Fruit fly (Drosophila melanogaster) whole organism, embryonic: ENCODE results near the gene Amacr.
A peak's percentile ranks its signal among the peaks of the same experiment; 100 is the strongest.

Source experiments
- Abd-B ChIP-seq: fragments of 200-800 bp; sonication (Bioruptor generic); optimal IDR thresholded peaks from 2 replicates; lab custom pipeline; 2018; ENCODE audit warnings: missing biosample characterization, mild to moderate bottlenecking, missing genetic modification characterization, moderate library complexity
- Awh ChIP-seq: fragments of 200-800 bp; sonication (Bioruptor generic); IDR thresholded peaks from 2 replicates; pipeline ENCODE4, ENCODE4 v1.3.6; 2022; ENCODE audit warnings: missing biosample characterization, missing genetic modification characterization
- Bgb ChIP-seq: fragments of 200-800 bp; sonication (Bioruptor generic); IDR thresholded peaks from 2 replicates; pipeline ENCODE4 v1.3.6; 2022; ENCODE audit warnings: missing biosample characterization, missing genetic modification characterization; ENCODE audit not compliant: partially characterized antibody
- CG10366 ChIP-seq: fragments of 200-800 bp; sonication (Bioruptor generic); IDR thresholded peaks from 2 replicates; pipeline ENCODE4 v1.3.6; 2022; ENCODE audit warnings: missing biosample characterization, missing genetic modification characterization
- CG10543 ChIP-seq: fragments of 200-800 bp; sonication (Bioruptor generic); optimal IDR thresholded peaks from 3 replicates; lab custom pipeline; 2017; ENCODE audit warnings: missing biosample characterization, mild to moderate bottlenecking, missing genetic modification characterization, moderate library complexity
- CG10565 ChIP-seq: fragments of 200-800 bp; sonication (Bioruptor generic); optimal IDR thresholded peaks from 3 replicates; lab custom pipeline; 2016; ENCODE audit warnings: missing biosample characterization, mild to moderate bottlenecking, missing genetic modification characterization
- CG10979 ChIP-seq: fragments of 200-800 bp; sonication (Bioruptor generic); optimal IDR thresholded peaks from 2 replicates; lab custom pipeline; 2018; ENCODE audit warnings: missing biosample characterization, mild to moderate bottlenecking, missing genetic modification characterization, moderate library complexity
- CG12299 ChIP-seq: fragments of 200-800 bp; sonication (Bioruptor generic); optimal IDR thresholded peaks from 2 replicates; lab custom pipeline; 2018; ENCODE audit warnings: missing biosample characterization, mild to moderate bottlenecking, missing genetic modification characterization
- CG12391 ChIP-seq: fragments of 200-800 bp; sonication (Bioruptor generic); optimal IDR thresholded peaks from 3 replicates; lab custom pipeline; 2018; ENCODE audit warnings: missing biosample characterization, mild to moderate bottlenecking, missing genetic modification characterization, moderate library complexity
- CG13624 ChIP-seq: fragments of 200-800 bp; sonication (Bioruptor generic); optimal IDR thresholded peaks from 2 replicates; lab custom pipeline; 2016; ENCODE audit warnings: missing biosample characterization, missing genetic modification characterization
- CG14014 ChIP-seq: fragments of 200-800 bp; sonication (Bioruptor generic); IDR thresholded peaks from 2 replicates; pipeline ENCODE4 v1.3.6; 2022; ENCODE audit warnings: missing biosample characterization, missing genetic modification characterization
- CG1647 ChIP-seq: fragments of 200-800 bp; sonication (Bioruptor generic); optimal IDR thresholded peaks from 3 replicates; lab custom pipeline; 2016; ENCODE audit warnings: missing biosample characterization, missing genetic modification characterization
- CG17912 ChIP-seq: fragments of 200-800 bp; sonication (Bioruptor generic); optimal IDR thresholded peaks from 2 replicates; lab custom pipeline; 2018; ENCODE audit warnings: missing biosample characterization, mild to moderate bottlenecking, missing genetic modification characterization
- CG2678 ChIP-seq: fragments of 200-800 bp; sonication (Bioruptor generic); optimal IDR thresholded peaks from 3 replicates; lab custom pipeline; 2019; ENCODE audit warnings: missing biosample characterization, mild to moderate bottlenecking, missing genetic modification characterization, moderate library complexity
- CG30403 ChIP-seq: fragments of 200-800 bp; sonication (Bioruptor generic); optimal IDR thresholded peaks from 3 replicates; lab custom pipeline; 2016; ENCODE audit warnings: missing biosample characterization, missing genetic modification characterization
- CG31224 ChIP-seq: fragments of 200-800 bp; sonication (Bioruptor generic); IDR thresholded peaks from 2 replicates; pipeline ENCODE4 v1.3.6; 2022; ENCODE audit warnings: missing biosample characterization, missing genetic modification characterization
- CG3407 ChIP-seq: fragments of 200-800 bp; sonication (Bioruptor generic); optimal IDR thresholded peaks from 2 replicates; lab custom pipeline; 2018; ENCODE audit warnings: missing biosample characterization, mild to moderate bottlenecking, missing genetic modification characterization
- CG3726 ChIP-seq: fragments of 200-800 bp; sonication (Bioruptor generic); IDR thresholded peaks from 3 replicates; pipeline ENCODE4, ENCODE4 v1.3.6; 2022; ENCODE audit warnings: missing biosample characterization, missing genetic modification characterization
- CG4328 ChIP-seq: fragments of 200-800 bp; sonication (Bioruptor generic); optimal IDR thresholded peaks from 3 replicates; lab custom pipeline; 2017; ENCODE audit warnings: missing biosample characterization, missing genetic modification reagents, missing genetic modification characterization
- CG6689 ChIP-seq: fragments of 200-800 bp; sonication (Bioruptor generic); IDR thresholded peaks from 2 replicates; pipeline ENCODE4 v1.3.6; 2022; ENCODE audit warnings: missing biosample characterization, missing genetic modification characterization
- CG7786 ChIP-seq: fragments of 200-800 bp; sonication (Bioruptor generic); optimal IDR thresholded peaks from 2 replicates; lab custom pipeline; 2016; ENCODE audit warnings: missing biosample characterization, missing genetic modification characterization
- CG8388 ChIP-seq: fragments of 200-800 bp; sonication (Bioruptor generic); optimal IDR thresholded peaks from 2 replicates; lab custom pipeline; 2019; ENCODE audit warnings: missing biosample characterization, mild to moderate bottlenecking, missing genetic modification characterization, moderate library complexity
- CG9609 ChIP-seq: fragments of 200-800 bp; sonication (Bioruptor generic); optimal IDR thresholded peaks from 3 replicates; lab custom pipeline; 2016; ENCODE audit warnings: missing biosample characterization, missing genetic modification characterization
- D19B ChIP-seq: fragments of 200-800 bp; sonication (Bioruptor generic); optimal IDR thresholded peaks from 2 replicates; lab custom pipeline; 2017; ENCODE audit warnings: missing biosample characterization, mild to moderate bottlenecking, missing genetic modification characterization
- Dbx ChIP-seq: fragments of 200-800 bp; sonication (Bioruptor generic); IDR thresholded peaks from 3 replicates; pipeline ENCODE4 v1.3.6; 2022; ENCODE audit warnings: missing biosample characterization, missing genetic modification characterization
- Ets65A ChIP-seq: fragments of 200-800 bp; sonication (Bioruptor generic); peaks from one replicate; lab custom pipeline; 2016; ENCODE audit warnings: missing biosample characterization, missing genetic modification characterization
- Ets97D ChIP-seq: fragments of 200-800 bp; sonication (Bioruptor generic); optimal IDR thresholded peaks from 3 replicates; lab custom pipeline; 2016; ENCODE audit warnings: missing biosample characterization, missing genetic modification characterization
- Gsc ChIP-seq: fragments of 200-800 bp; sonication (Bioruptor generic); IDR thresholded peaks from 2 replicates; pipeline ENCODE4 v1.3.6; 2022; ENCODE audit warnings: missing biosample characterization, missing genetic modification characterization
- HmgZ ChIP-seq: fragments of 200-800 bp; sonication (Bioruptor generic); optimal IDR thresholded peaks from 2 replicates; lab custom pipeline; 2018; ENCODE audit warnings: missing biosample characterization, mild to moderate bottlenecking, missing genetic modification characterization
- Mrtf ChIP-seq: fragments of 200-800 bp; sonication (Bioruptor generic); IDR thresholded peaks from 3 replicates; pipeline ENCODE4 v1.3.6; 2022; ENCODE audit warnings: missing biosample characterization, missing genetic modification characterization
- Neu2 ChIP-seq: fragments of 200-800 bp; sonication (Bioruptor generic); optimal IDR thresholded peaks from 3 replicates; lab custom pipeline; 2016; ENCODE audit warnings: missing biosample characterization, missing genetic modification characterization, borderline replicate concordance
- Sox100B ChIP-seq: fragments of 200-800 bp; sonication (Bioruptor generic); optimal IDR thresholded peaks from 3 replicates; lab custom pipeline; 2018; ENCODE audit warnings: missing biosample characterization, mild to moderate bottlenecking, missing genetic modification characterization
- ab ChIP-seq: fragments of 200-800 bp; sonication (Bioruptor generic); optimal IDR thresholded peaks from 2 replicates; lab custom pipeline; 2016; ENCODE audit warnings: missing biosample characterization, missing genetic modification characterization
- abd-A ChIP-seq: fragments of 200-800 bp; sonication (Bioruptor generic); optimal IDR thresholded peaks from 3 replicates; lab custom pipeline; 2019; ENCODE audit warnings: missing biosample characterization, mild to moderate bottlenecking, missing genetic modification characterization, moderate library complexity
- bab2 ChIP-seq: fragments of 200-800 bp; sonication (Bioruptor generic); optimal IDR thresholded peaks from 2 replicates; lab custom pipeline; 2016; ENCODE audit warnings: missing biosample characterization, missing genetic modification characterization
- bbx ChIP-seq: fragments of 200-800 bp; sonication (Bioruptor generic); IDR thresholded peaks from 2 replicates; pipeline ENCODE4 v1.3.6; 2022; ENCODE audit warnings: missing biosample characterization, missing genetic modification characterization; ENCODE audit not compliant: partially characterized antibody
- br ChIP-seq: fragments of >200 bp; optimal IDR thresholded peaks from 2 replicates; lab custom pipeline; 2017
- bsh ChIP-seq, 2 experiments: fragments of 200-800 bp; sonication (Bioruptor generic); optimal IDR thresholded peaks; 2 replicates each; lab custom pipeline; 2017 to 2018; ENCODE audit warnings: mild to moderate bottlenecking in 2 of 2, missing biosample characterization in 2 of 2, missing genetic modification characterization in 2 of 2, moderate library complexity in 1 of 2
- chn ChIP-seq: fragments of 200-800 bp; sonication (Bioruptor generic); optimal IDR thresholded peaks from 2 replicates; lab custom pipeline; 2016; ENCODE audit warnings: missing biosample characterization, missing genetic modification characterization
- croc ChIP-seq: fragments of 200-800 bp; sonication (Bioruptor generic); conservative IDR thresholded peaks from 3 replicates; pipeline ENCODE4 v1.3.6; 2022; ENCODE audit warnings: missing biosample characterization, missing genetic modification characterization
- danr ChIP-seq: fragments of 200-800 bp; sonication (Bioruptor generic); IDR thresholded peaks from 2 replicates; pipeline ENCODE4 v1.3.6; 2022; ENCODE audit warnings: missing biosample characterization, missing genetic modification characterization
- exex ChIP-seq: fragments of 200-800 bp; sonication (Bioruptor generic); optimal IDR thresholded peaks from 4 replicates; lab custom pipeline; 2018; ENCODE audit warnings: missing biosample characterization, mild to moderate bottlenecking, missing genetic modification characterization, moderate library complexity
- gcm ChIP-seq: fragments of 200-800 bp; sonication (Bioruptor generic); optimal IDR thresholded peaks from 2 replicates; lab custom pipeline; 2019; ENCODE audit warnings: missing biosample characterization, mild to moderate bottlenecking, missing genetic modification characterization, moderate library complexity
- h ChIP-seq: fragments of >200 bp; optimal IDR thresholded peaks from 2 replicates; lab custom pipeline; 2017
- ham ChIP-seq: fragments of 200-800 bp; sonication (Bioruptor generic); IDR thresholded peaks from 2 replicates; pipeline ENCODE4 v1.3.6; 2022; ENCODE audit warnings: missing biosample characterization, missing genetic modification characterization
- pan ChIP-seq, 4 experiments: fragments of >200 bp in 3 of 4; fragments of 200-800 bp in 1 of 4; sonication (Bioruptor generic) in 1 of 4; optimal IDR thresholded peaks in 3 of 4; IDR thresholded peaks in 1 of 4; 2 replicates each; pipeline versions ENCODE4 v1.3.6 to Lab custom; 2017 to 2022; ENCODE audit warnings: missing biosample characterization in 2 of 4, missing genetic modification characterization in 2 of 4, mixed read lengths in 1 of 4
- pnt ChIP-seq: fragments of 200-800 bp; sonication (Bioruptor generic); optimal IDR thresholded peaks from 3 replicates; lab custom pipeline; 2016; ENCODE audit warnings: missing biosample characterization, missing genetic modification characterization
- rib ChIP-seq: fragments of 200-800 bp; sonication (Bioruptor generic); IDR thresholded peaks from 2 replicates; pipeline ENCODE4 v1.3.6; 2022; ENCODE audit warnings: missing biosample characterization, missing genetic modification characterization
- sqz ChIP-seq: fragments of 200-800 bp; sonication (Bioruptor generic); optimal IDR thresholded peaks from 3 replicates; lab custom pipeline; 2018; ENCODE audit warnings: missing biosample characterization, mild to moderate bottlenecking, missing genetic modification characterization
- usp ChIP-seq: fragments of >200 bp; optimal IDR thresholded peaks from 2 replicates; lab custom pipeline; 2017; ENCODE audit warnings: missing biosample characterization, missing genetic modification characterization
- yki ChIP-seq: fragments of >200 bp; optimal IDR thresholded peaks from 3 replicates; lab custom pipeline; 2018

Gene Amacr

dm6 chr2L:20787271-20787791, 35.2 kb upstream of the Amacr start, which contains the start of gene Pomp (continued):
- TF ChIP-seq CG12391 (tag; lab: Kevin White, UChicago) = peak; percentile 88
- peak; percentile 73 for TF ChIP-seq Sox100B (GFP tag; lab: Kevin White, UChicago)
- peak; percentile 98 for TF ChIP-seq D19B
- TF ChIP-seq Mrtf = peak; percentile 69; the same call in 2 of the 3 replicates
- peak; percentile 85 for TF ChIP-seq Abd-B (GFP tag; lab: Kevin White, UChicago)
- TF ChIP-seq yki (lab: Kevin White, UChicago) = no peak
- peak; percentile 86 for TF ChIP-seq CG30403 (GFP tag; lab: Kevin White, UChicago)
- TF ChIP-seq CG3726 (GFP tag; lab: Robert Waterston, UW) = peak; percentile 78
- peak; percentile 59; the same call in 2 of the 3 replicates for TF ChIP-seq croc
- TF ChIP-seq bbx (GFP tag; lab: Robert Waterston, UW) = peak; percentile 78
- peak; percentile 66 for TF ChIP-seq CG3407 (GFP tag; lab: Kevin White, UChicago)
- TF ChIP-seq abd-A (tag; lab: Kevin White, UChicago) = no peak
- TF ChIP-seq CG10979 = peak; percentile 84
- peak; percentile 83 for TF ChIP-seq CG10366 (GFP tag; lab: Robert Waterston, UW)
- TF ChIP-seq Awh (GFP tag; lab: Robert Waterston, UW) = peak; percentile 79
- TF ChIP-seq pan (optimal IDR thresholded peaks at IDR 0.05; lab: Kevin White, UChicago) = peak in 1 of 2 experiments; percentile 5
- peak in 1 of 2 experiments; percentile 91 for TF ChIP-seq pan (GFP tag; optimal IDR thresholded peaks at IDR 0.05 in 1 of 2, IDR thresholded peaks at IDR 0.05 in 1 of 2)
- TF ChIP-seq CG1647 (GFP tag; lab: Kevin White, UChicago) = peak; percentile 67
- peak; percentile 51 for TF ChIP-seq CG9609 (GFP tag; lab: Kevin White, UChicago)
- TF ChIP-seq Neu2 (GFP tag; lab: Kevin White, UChicago) = peak; percentile 2
- peak; percentile 41 for TF ChIP-seq ab (GFP tag; lab: Kevin White, UChicago)
- TF ChIP-seq CG31224 = peak; percentile 79
- TF ChIP-seq CG2678 = peak; percentile 90
- TF ChIP-seq CG7786 (GFP tag; lab: Kevin White, UChicago) = peak; percentile 57
- no peak for TF ChIP-seq br
- TF ChIP-seq Dbx = peak; percentile 81; the same call in 2 of the 3 replicates
- TF ChIP-seq danr (GFP tag; lab: Robert Waterston, UW) = peak; percentile 77; the same call in 1 of the 2 replicates
- TF ChIP-seq CG4328 (GFP tag; lab: Kevin White, UChicago) = peak; percentile 6
- TF ChIP-seq chn = peak; percentile 70
- TF ChIP-seq bsh (GFP tag; optimal IDR thresholded peaks at IDR 0.05; lab: Kevin White, UChicago) = peak in 1 of 2 experiments; percentile 81
- peak; percentile 86 for TF ChIP-seq CG14014
- no peak for TF ChIP-seq CG12299 (tag; lab: Kevin White, UChicago)
- peak; percentile 90 for TF ChIP-seq HmgZ (tag; lab: Kevin White, UChicago)
- peak; percentile 64 for TF ChIP-seq bab2 (GFP tag; lab: Kevin White, UChicago)
- TF ChIP-seq Gsc (GFP tag; lab: Robert Waterston, UW) = peak; percentile 69
- TF ChIP-seq sqz = peak; percentile 37
- peak; percentile 60 for TF ChIP-seq exex (tag; lab: Kevin White, UChicago)
- no peak for TF ChIP-seq ham
- no peak for TF ChIP-seq h (lab: Kevin White, UChicago)
- peak; percentile 56 for TF ChIP-seq pnt (GFP tag; lab: Kevin White, UChicago)
- TF ChIP-seq Bgb (GFP tag; lab: Robert Waterston, UW) = peak; percentile 71; the same call in 1 of the 2 replicates
- TF ChIP-seq gcm (GFP tag; lab: Kevin White, UChicago) = peak; percentile 86
- no peak for TF ChIP-seq usp (GFP tag; lab: Kevin White, UChicago)
- TF ChIP-seq CG10565 (GFP tag; lab: Kevin White, UChicago) = peak; percentile 56
- TF ChIP-seq Ets65A = peak; percentile 95
- TF ChIP-seq rib (GFP tag; lab: Robert Waterston, UW) = peak; percentile 86
- TF ChIP-seq CG8388 (GFP tag; lab: Kevin White, UChicago) = peak; percentile 84
- no peak for TF ChIP-seq CG17912 (GFP tag; lab: Kevin White, UChicago)
- peak; percentile 38 for TF ChIP-seq CG13624 (GFP tag; lab: Kevin White, UChicago)
- TF ChIP-seq Ets97D = peak; percentile 71
- TF ChIP-seq CG6689 (GFP tag; lab: Robert Waterston, UW) = peak; percentile 88
- TF ChIP-seq CG10543 (GFP tag; lab: Kevin White, UChicago) = peak; percentile 58
